Worm (Caenorhabditis elegans) whole organism, young adult: Measurements from ENCODE around the gene fard-1.

Source experiments
- B0019.2 ChIP-seq: fragments of 200-800 bp; sonication (Bioruptor generic); conservative IDR thresholded peaks from 2 replicates; pipeline ENCODE4 v1.3.6; 2022; ENCODE audit warnings: missing genetic modification reagents, missing genetic modification characterization, missing compliant biosample characterization
- B0035.1 ChIP-seq: sonication (generic microtip); optimal IDR thresholded peaks from 2 replicates; lab custom pipeline; 2016; ENCODE audit warnings: missing genetic modification characterization, mild to moderate bottlenecking, missing compliant biosample characterization, missing genotype, missing genetic modification reagents
- C06A6.2 ChIP-seq: fragments of 200-800 bp; sonication (Bioruptor generic); conservative IDR thresholded peaks from 2 replicates; pipeline ENCODE4 v1.3.6; 2022; ENCODE audit warnings: missing genetic modification characterization, missing compliant biosample characterization
- F10E7.11 ChIP-seq: sonication (generic microtip); optimal IDR thresholded peaks from 2 replicates; lab custom pipeline; 2017; ENCODE audit warnings: mild to moderate bottlenecking, missing genetic modification characterization, moderate library complexity, missing compliant biosample characterization
- F39B2.1 ChIP-seq: fragments of 200-800 bp; sonication (Bioruptor generic); IDR thresholded peaks from 2 replicates; pipeline ENCODE4 v1.3.6; 2022; ENCODE audit warnings: missing genetic modification reagents, missing genetic modification characterization, missing compliant biosample characterization
- F49E8.2 ChIP-seq: sonication (generic microtip); optimal IDR thresholded peaks from 3 replicates; lab custom pipeline; 2017; ENCODE audit warnings: missing genetic modification characterization, mild to moderate bottlenecking, missing compliant biosample characterization, antibody characterized with exemption, moderate library complexity; ENCODE audit not compliant: insufficient read depth
- F52B5.7 ChIP-seq: sonication (generic microtip); optimal IDR thresholded peaks from 2 replicates; lab custom pipeline; 2016; ENCODE audit warnings: mild to moderate bottlenecking, missing genetic modification characterization, missing compliant biosample characterization
- K12H6.12 ChIP-seq: fragments of 200-800 bp; sonication (Bioruptor generic); optimal IDR thresholded peaks from 2 replicates; lab custom pipeline; 2018; ENCODE audit warnings: mild to moderate bottlenecking, missing genetic modification characterization, missing compliant biosample characterization
- Y53G8AR.9 ChIP-seq: fragments of 200-800 bp; sonication (Bioruptor generic); conservative IDR thresholded peaks from 2 replicates; pipeline ENCODE4 v1.3.6; 2022; ENCODE audit warnings: missing genetic modification reagents, missing genetic modification characterization, missing compliant biosample characterization
- Y67H2A.10 ChIP-seq: fragments of 200-800 bp; sonication (Bioruptor generic); conservative IDR thresholded peaks from 2 replicates; pipeline ENCODE4 v1.3.6; 2022; ENCODE audit warnings: missing genetic modification reagents, missing genetic modification characterization, missing compliant biosample characterization
- Y79H2A.3 ChIP-seq: fragments of 200-800 bp; sonication (Bioruptor generic); conservative IDR thresholded peaks from 2 replicates; pipeline ENCODE4 v1.3.6; 2022; ENCODE audit warnings: missing genetic modification reagents, missing genetic modification characterization, missing compliant biosample characterization
- ama-1 ChIP-seq, 3 experiments: fragments of 150-350 bp in 1 of 3; sonication (generic microtip) in 2 of 3; optimal IDR thresholded peaks; 2 replicates each; lab custom pipeline; 2014 to 2018; ENCODE audit warnings: missing biosample characterization in 2 of 3, missing genetic modification characterization in 2 of 3, missing genetic modification reagents in 2 of 3
- atf-7 ChIP-seq: sonication (generic microtip); optimal IDR thresholded peaks from 2 replicates; lab custom pipeline; 2017; ENCODE audit warnings: mild to moderate bottlenecking, missing genetic modification characterization, missing compliant biosample characterization
- athp-1 ChIP-seq: sonication (generic microtip); optimal IDR thresholded peaks from 2 replicates; lab custom pipeline; 2017; ENCODE audit warnings: mild to moderate bottlenecking, missing genetic modification characterization, missing compliant biosample characterization
- bed-1 ChIP-seq: fragments of 200-800 bp; sonication (Bioruptor generic); IDR thresholded peaks from 2 replicates; pipeline ENCODE4 v1.3.6; 2022; ENCODE audit warnings: missing genetic modification reagents, missing genetic modification characterization, missing compliant biosample characterization
- ccch-3 ChIP-seq: fragments of 200-800 bp; sonication (Bioruptor generic); optimal IDR thresholded peaks from 2 replicates; lab custom pipeline; 2018; ENCODE audit warnings: mild to moderate bottlenecking, missing genetic modification characterization, missing compliant biosample characterization
- cebp-2 ChIP-seq: fragments of 200-800 bp; sonication (Bioruptor generic); IDR thresholded peaks from 2 replicates; pipeline ENCODE4 v1.3.6; 2022; ENCODE audit warnings: missing genetic modification characterization, missing compliant biosample characterization
- ceh-40 ChIP-seq: fragments of 200-800 bp; sonication (Bioruptor generic); IDR thresholded peaks from 2 replicates; pipeline ENCODE4 v1.3.6; 2022; ENCODE audit warnings: missing genetic modification characterization, missing compliant biosample characterization
- ceh-79 ChIP-seq: sonication (generic microtip); optimal IDR thresholded peaks from 2 replicates; lab custom pipeline; 2017; ENCODE audit warnings: mild to moderate bottlenecking, missing genetic modification characterization, missing compliant biosample characterization
- die-1 ChIP-seq: sonication (generic microtip); optimal IDR thresholded peaks from 2 replicates; lab custom pipeline; 2016; ENCODE audit warnings: missing genotype, mild to moderate bottlenecking, missing genetic modification characterization, missing compliant biosample characterization
- dpff-1 ChIP-seq: sonication (generic microtip); optimal IDR thresholded peaks from 2 replicates; lab custom pipeline; 2017; ENCODE audit warnings: mild to moderate bottlenecking, missing genetic modification characterization, missing compliant biosample characterization
- ekl-4 ChIP-seq: fragments of 200-800 bp; sonication (Bioruptor generic); IDR thresholded peaks from 2 replicates; pipeline ENCODE4 v1.3.6; 2022; ENCODE audit warnings: missing genetic modification reagents, missing genetic modification characterization, missing compliant biosample characterization
- ets-4 ChIP-seq: fragments of 200-800 bp; sonication (Bioruptor generic); optimal IDR thresholded peaks from 2 replicates; lab custom pipeline; 2018; ENCODE audit warnings: mild to moderate bottlenecking, missing genetic modification characterization, missing compliant biosample characterization
- gei-17 ChIP-seq: fragments of 200-800 bp; sonication (Bioruptor generic); optimal IDR thresholded peaks from 2 replicates; lab custom pipeline; 2018; ENCODE audit warnings: mild to moderate bottlenecking, missing genetic modification characterization, missing compliant biosample characterization
- him-1 ChIP-seq: sonication (generic microtip); optimal IDR thresholded peaks from 2 replicates; lab custom pipeline; 2016; ENCODE audit warnings: missing genotype, missing genetic modification reagents, missing genetic modification characterization, missing compliant biosample characterization
- hmg-1.2 ChIP-seq: fragments of 200-800 bp; sonication (Bioruptor generic); IDR thresholded peaks from 2 replicates; pipeline ENCODE4 v1.3.6; 2022; ENCODE audit warnings: missing genetic modification reagents, missing genetic modification characterization, missing compliant biosample characterization
- hmg-20 ChIP-seq: fragments of 200-800 bp; sonication (Bioruptor generic); IDR thresholded peaks from 2 replicates; pipeline ENCODE4 v1.3.6; 2022; ENCODE audit warnings: missing genetic modification reagents, missing genetic modification characterization, missing compliant biosample characterization
- let-526 ChIP-seq: fragments of 200-800 bp; sonication (Bioruptor generic); IDR thresholded peaks from 2 replicates; pipeline ENCODE4 v1.3.6; 2022; ENCODE audit warnings: missing genetic modification reagents, missing genetic modification characterization, missing compliant biosample characterization
- lin-26 ChIP-seq: fragments of 200-800 bp; sonication (Bioruptor generic); IDR thresholded peaks from 2 replicates; pipeline ENCODE4 v1.3.6; 2022; ENCODE audit warnings: missing genetic modification reagents, missing genetic modification characterization, missing compliant biosample characterization
- lin-54 ChIP-seq: fragments of 200-800 bp; sonication (Bioruptor generic); optimal IDR thresholded peaks from 2 replicates; lab custom pipeline; 2018; ENCODE audit warnings: mild to moderate bottlenecking, missing genetic modification characterization, missing compliant biosample characterization
- madf-3 ChIP-seq: fragments of 200-800 bp; sonication (Bioruptor generic); IDR thresholded peaks from 2 replicates; pipeline ENCODE4 v1.3.6; 2022; ENCODE audit warnings: missing genetic modification reagents, missing genetic modification characterization, missing compliant biosample characterization
- madf-8 ChIP-seq: fragments of 200-800 bp; sonication (Bioruptor generic); conservative IDR thresholded peaks from 2 replicates; pipeline ENCODE4 v1.3.6; 2022; ENCODE audit warnings: missing genetic modification reagents, missing genetic modification characterization, missing compliant biosample characterization
- mcd-1 ChIP-seq: fragments of 200-800 bp; sonication (Bioruptor generic); IDR thresholded peaks from 2 replicates; pipeline ENCODE4 v1.3.6; 2022; ENCODE audit warnings: missing genetic modification reagents, missing genetic modification characterization, missing compliant biosample characterization
- mes-4 ChIP-seq: sonication (generic microtip); optimal IDR thresholded peaks from 2 replicates; lab custom pipeline; 2016; ENCODE audit warnings: missing genotype, missing genetic modification characterization, missing compliant biosample characterization
- mxl-1 ChIP-seq: sonication (generic microtip); optimal IDR thresholded peaks from 2 replicates; lab custom pipeline; 2016; ENCODE audit warnings: missing genetic modification characterization, missing compliant biosample characterization
- nfyb-1 ChIP-seq: fragments of 200-800 bp; sonication (Bioruptor generic); IDR thresholded peaks from 2 replicates; pipeline ENCODE4 v1.3.6; 2022; ENCODE audit warnings: missing genetic modification reagents, missing genetic modification characterization, missing compliant biosample characterization
- pha-4 ChIP-seq: fragments of 150-350 bp; sonication (generic microtip); optimal IDR thresholded peaks from 2 replicates; lab custom pipeline; 2014; ENCODE audit warnings: missing biosample characterization, missing genetic modification reagents, missing genetic modification characterization
- rec-8 ChIP-seq, 2 experiments: sonication (generic microtip); optimal IDR thresholded peaks; 2 replicates each; lab custom pipeline; 2016; ENCODE audit warnings: mild to moderate bottlenecking in 2 of 2, missing genetic modification characterization in 2 of 2, missing genetic modification reagents in 2 of 2, missing genotype in 2 of 2, missing biosample characterization in 1 of 2, missing compliant biosample characterization in 1 of 2, moderate library complexity in 1 of 2
- sea-2 ChIP-seq: fragments of 200-800 bp; sonication (Bioruptor generic); IDR thresholded peaks from 2 replicates; pipeline ENCODE4 v1.3.6; 2022; ENCODE audit warnings: missing genetic modification characterization, missing compliant biosample characterization
- snpc-1.1 ChIP-seq: sonication (generic microtip); optimal IDR thresholded peaks from 2 replicates; lab custom pipeline; 2017; ENCODE audit warnings: missing genetic modification characterization, mild to moderate bottlenecking, missing compliant biosample characterization, antibody characterized with exemption, moderate library complexity, missing genotype, missing genetic modification reagents; ENCODE audit not compliant: insufficient read depth
- tlf-1 ChIP-seq: fragments of 200-800 bp; sonication (Bioruptor generic); optimal IDR thresholded peaks from 2 replicates; lab custom pipeline; 2018; ENCODE audit warnings: mild to moderate bottlenecking, missing genetic modification characterization, missing compliant biosample characterization
- unc-62 ChIP-seq: fragments of 150-350 bp; optimal IDR thresholded peaks from 2 replicates; lab custom pipeline; 2014; ENCODE audit warnings: missing biosample characterization, missing genetic modification reagents, missing genetic modification characterization
- ztf-28 ChIP-seq: fragments of 200-800 bp; sonication (Bioruptor generic); IDR thresholded peaks from 2 replicates; pipeline ENCODE4 v1.3.6; 2022; ENCODE audit warnings: missing genetic modification reagents, missing genetic modification characterization, missing compliant biosample characterization
- ztf-3 ChIP-seq: fragments of 200-800 bp; sonication (Bioruptor generic); optimal IDR thresholded peaks from 2 replicates; lab custom pipeline; 2018; ENCODE audit warnings: mild to moderate bottlenecking, missing genetic modification characterization, missing compliant biosample characterization
- ztf-6 ChIP-seq: fragments of 200-800 bp; sonication (Bioruptor generic); IDR thresholded peaks from 2 replicates; pipeline ENCODE4 v1.3.6; 2022; ENCODE audit warnings: missing genetic modification reagents, missing genetic modification characterization, missing compliant biosample characterization

The fard-1 gene

ce11 chrX:2972272-2973042 lies 39.3 kb downstream of the fard-1 start (continued):
- TF ChIP-seq lin-26 (GFP tag; lab: Robert Waterston, UW) (no peak; the same call in 1 of the 2 replicates), B0019.2 (GFP tag; lab: Robert Waterston, UW) (no peak), mes-4 (tag; lab: Kevin White, UChicago) (no peak), B0035.1 (tag; lab: Kevin White, UChicago) (no peak), ekl-4 (GFP tag; lab: Robert Waterston, UW) (peak; percentile 56), hmg-20 (GFP tag; lab: Robert Waterston, UW) (no peak), snpc-1.1 (no peak), rec-8 (tag; optimal IDR thresholded peaks at IDR 0.05; lab: Kevin White, UChicago) (no peak), ceh-40 (no peak), K12H6.12 (tag; lab: Kevin White, UChicago) (no peak), madf-3 (GFP tag; lab: Robert Waterston, UW) (0 out of 2 replicates have a peak, but pooled peaks have one; percentile 11), F39B2.1 (GFP tag; lab: Robert Waterston, UW) (no peak), dpff-1 (tag; lab: Kevin White, UChicago) (no peak), cebp-2 (no peak), mcd-1 (no peak), unc-62 (peak; percentile 29), die-1 (tag; lab: Kevin White, UChicago) (no peak), athp-1 (tag; lab: Kevin White, UChicago) (no peak), him-1 (tag; lab: Kevin White, UChicago) (no peak), ets-4 (no peak), F10E7.11 (tag; lab: Kevin White, UChicago) (no peak), mxl-1 (tag; lab: Kevin White, UChicago) (no peak), pha-4 (tag; lab: Kevin White, UChicago) (no peak), tlf-1 (GFP tag; lab: Kevin White, UChicago) (peak; percentile 17), Y67H2A.10 (no peak), ama-1 (optimal IDR thresholded peaks at IDR 0.05; lab: Kevin White, UChicago) (peak; percentile 49), ama-1 (GFP tag; optimal IDR thresholded peaks at IDR 0.05; lab: Kevin White, UChicago) (no peak), ceh-79 (tag; lab: Kevin White, UChicago) (no peak), F49E8.2 (tag; lab: Kevin White, UChicago) (no peak), C06A6.2 (no peak), gei-17 (GFP tag; lab: Kevin White, UChicago) (no peak), nfyb-1 (peak; percentile 57; the same call in 1 of the 2 replicates), bed-1 (no peak), ccch-3 (GFP tag; lab: Kevin White, UChicago) (no peak), madf-8 (GFP tag; lab: Robert Waterston, UW) (no peak), hmg-1.2 (GFP tag; lab: Robert Waterston, UW) (no peak), sea-2 (GFP tag; lab: Robert Waterston, UW) (no peak), ztf-28 (GFP tag; lab: Robert Waterston, UW) (no peak), Y53G8AR.9 (GFP tag; lab: Robert Waterston, UW) (no peak), F52B5.7 (tag; lab: Kevin White, UChicago) (no peak), ztf-3 (GFP tag; lab: Kevin White, UChicago) (no peak), Y79H2A.3 (GFP tag; lab: Robert Waterston, UW) (no peak), ztf-6 (GFP tag; lab: Robert Waterston, UW) (no peak), atf-7 (tag; lab: Kevin White, UChicago) (no peak), let-526 (no peak), lin-54 (no peak)
